Fruit fly (Drosophila melanogaster): ENCODE measurements around the gene ImpL2.
A peak's percentile ranks its signal among the peaks of the same experiment; 100 is the strongest.

ImpL2 gene

DNA sequence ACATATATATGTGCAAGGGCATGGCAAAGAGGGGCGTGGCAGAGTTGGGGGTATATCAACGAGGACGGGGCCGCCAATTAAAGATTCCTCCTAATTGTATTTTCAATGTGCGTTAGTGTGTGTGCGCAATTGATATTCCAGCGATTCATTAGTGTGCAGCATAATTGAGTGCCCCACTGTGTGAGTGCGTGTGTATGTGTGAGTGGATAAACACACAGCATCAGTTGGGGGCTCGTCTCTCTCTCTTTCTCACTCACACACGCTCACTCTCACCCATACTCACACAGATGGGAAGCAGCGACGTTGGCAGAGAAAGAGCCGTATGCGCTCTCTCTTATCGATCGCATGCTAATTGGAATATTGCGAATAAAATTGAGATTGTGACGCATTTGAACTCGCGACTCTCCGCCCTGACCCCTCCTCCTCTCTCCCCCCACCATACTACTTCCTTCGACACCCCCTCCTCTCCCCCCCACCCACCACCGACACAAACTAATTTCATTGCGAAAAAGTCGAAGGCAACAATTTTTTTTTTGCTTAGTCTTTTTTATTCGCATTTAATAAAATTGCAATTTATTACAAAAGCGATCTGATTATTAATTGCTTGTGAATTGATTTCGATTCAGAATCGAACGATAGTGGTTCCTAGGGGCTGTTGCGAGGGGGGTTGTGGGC lies 2.2 kb downstream of the ImpL2 start:
- TF ChIP-seq CG4496 (GFP tag; IDR thresholded peaks at IDR 0.05) (no peak), CG34367 (tag; optimal IDR thresholded peaks at IDR 0.05) (no peak), CG9948 (tag; optimal IDR thresholded peaks at IDR 0.05) (no peak), gl (tag; optimal IDR thresholded peaks at IDR 0.05) (no peak), CG17806 (tag; optimal IDR thresholded peaks at IDR 0.05) (no peak), CG32121 (GFP tag; IDR thresholded peaks at IDR 0.05) (no peak), Snoo (tag; optimal IDR thresholded peaks at IDR 0.05) (no peak), fd96Ca (GFP tag; IDR thresholded peaks at IDR 0.05) (no peak), CG10348 (GFP tag; IDR thresholded peaks at IDR 0.05) (no peak), Pif1A (GFP tag; optimal IDR thresholded peaks at IDR 0.05) (no peak), CG13204 (GFP tag; optimal IDR thresholded peaks at IDR 0.05) (no peak), rn (GFP tag; IDR thresholded peaks at IDR 0.05) (no peak)

- no peak for TF ChIP-seq CG9948 (tag; optimal IDR thresholded peaks at IDR 0.05)
- TF ChIP-seq CG14655 (GFP tag; optimal IDR thresholded peaks at IDR 0.05), result peak; percentile 5
- TF ChIP-seq fd96Ca (GFP tag; IDR thresholded peaks at IDR 0.05), result no peak
Observed at dm6 chr3L:4232724-4233367, 3.1 kb downstream of the ImpL2 start.

DNA sequence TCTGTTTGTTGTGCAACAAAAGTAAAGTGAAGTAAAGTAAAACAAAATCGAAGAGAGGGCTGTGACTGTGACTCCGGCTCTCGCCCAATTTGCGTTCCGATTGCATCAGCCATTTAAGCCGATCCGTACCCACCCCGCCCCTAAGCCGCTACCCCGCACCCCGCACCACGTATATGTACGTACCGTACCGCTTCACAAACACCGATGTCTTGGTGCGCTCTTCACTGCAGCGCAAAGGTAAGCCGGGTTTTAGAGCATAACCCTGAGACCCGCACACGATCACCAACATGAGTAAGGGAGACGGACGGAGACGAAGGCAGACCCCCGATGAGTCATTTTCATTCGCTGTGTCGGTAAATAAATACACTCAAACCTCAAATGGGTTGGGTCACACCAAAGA lies 3.7 kb downstream of the ImpL2 start:
- TF ChIP-seq CG13204 (GFP tag; optimal IDR thresholded peaks at IDR 0.05) (no peak), Ets98B (GFP tag; IDR thresholded peaks at IDR 0.05) (no peak), CG8301 (tag; optimal IDR thresholded peaks at IDR 0.05) (no peak), CG14655 (GFP tag; optimal IDR thresholded peaks at IDR 0.05) (no peak), fd96Ca (GFP tag; IDR thresholded peaks at IDR 0.05) (no peak), CG32121 (GFP tag; IDR thresholded peaks at IDR 0.05) (no peak)

dm6 chr3L:4231401-4232014 lies 4.4 kb downstream of the ImpL2 start:
- peak; percentile 29 for TF ChIP-seq EcR (GFP tag; optimal IDR thresholded peaks at IDR 0.05)
- no peak for TF ChIP-seq D1 (tag; optimal IDR thresholded peaks at IDR 0.05)
- TF ChIP-seq CG34367 (tag; optimal IDR thresholded peaks at IDR 0.05), result no peak
- TF ChIP-seq CG8159 (tag; optimal IDR thresholded peaks at IDR 0.05), result no peak

dm6 chr3L:4230357-4230901 lies 5.5 kb downstream of the ImpL2 start:
- TF ChIP-seq fd96Ca (GFP tag; IDR thresholded peaks at IDR 0.05) (peak; percentile 89), EcR (GFP tag; optimal IDR thresholded peaks at IDR 0.05) (peak; percentile 19), Pif1A (GFP tag; optimal IDR thresholded peaks at IDR 0.05) (peak; percentile 95), gl (tag; optimal IDR thresholded peaks at IDR 0.05) (peak; percentile 85), CG4496 (GFP tag; IDR thresholded peaks at IDR 0.05) (peak; percentile 88), CG8301 (tag; optimal IDR thresholded peaks at IDR 0.05) (peak; percentile 95), CG32121 (GFP tag; IDR thresholded peaks at IDR 0.05) (peak; percentile 92), CG10348 (GFP tag; IDR thresholded peaks at IDR 0.05) (peak; percentile 70), Ets98B (GFP tag; IDR thresholded peaks at IDR 0.05) (peak; percentile 79), CG9948 (tag; optimal IDR thresholded peaks at IDR 0.05) (peak; percentile 94), CG8159 (tag; optimal IDR thresholded peaks at IDR 0.05) (peak; percentile 96), Snoo (tag; optimal IDR thresholded peaks at IDR 0.05) (peak; percentile 41), CG17806 (tag; optimal IDR thresholded peaks at IDR 0.05) (peak; percentile 92), rn (GFP tag; IDR thresholded peaks at IDR 0.05) (peak; percentile 42; the same call in 1 of the 2 replicates), CG15710 (tag; optimal IDR thresholded peaks at IDR 0.05) (peak; percentile 94), CG34367 (tag; optimal IDR thresholded peaks at IDR 0.05) (peak; percentile 91), Pif1B (GFP tag; optimal IDR thresholded peaks at IDR 0.05) (peak; percentile 89), CG13204 (GFP tag; optimal IDR thresholded peaks at IDR 0.05) (peak; percentile 74), D1 (tag; optimal IDR thresholded peaks at IDR 0.05) (peak; percentile 88), CG14655 (GFP tag; optimal IDR thresholded peaks at IDR 0.05) (peak; percentile 95), CG12605 (GFP tag; IDR thresholded peaks at IDR 0.05) (peak; percentile 82)

DNA sequence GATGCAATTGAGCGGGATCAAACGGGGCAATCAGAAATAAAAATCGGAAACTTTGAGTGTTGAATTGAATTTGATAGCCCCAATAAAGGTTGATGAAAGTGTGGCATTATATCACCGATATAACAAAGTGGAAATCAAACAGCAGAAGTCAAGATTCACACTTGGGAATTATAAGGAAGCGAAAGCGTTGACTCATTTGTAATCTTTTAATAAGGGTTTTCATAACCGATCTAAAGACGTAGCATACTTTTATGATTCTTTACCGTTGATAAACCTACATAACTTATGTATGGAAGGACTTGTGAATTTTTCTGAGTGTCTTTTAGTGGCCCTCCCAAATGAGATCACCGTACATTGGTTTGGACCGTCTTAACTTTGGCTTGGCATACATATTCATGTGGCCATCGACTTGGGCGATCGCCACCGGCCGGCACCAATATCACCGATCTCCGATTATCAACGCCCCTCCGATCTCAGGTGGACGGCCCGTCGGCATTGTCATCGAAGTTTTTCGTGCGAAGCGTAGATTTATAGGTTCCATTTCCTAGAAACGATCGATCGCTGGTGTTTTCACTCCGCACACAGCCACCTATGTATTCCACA lies 6.5 kb downstream of the ImpL2 start:
- TF ChIP-seq CG12605 (GFP tag; IDR thresholded peaks at IDR 0.05), result no peak
- TF ChIP-seq CG8159 (tag; optimal IDR thresholded peaks at IDR 0.05), result peak; percentile 27
- TF ChIP-seq D1 (tag; optimal IDR thresholded peaks at IDR 0.05), result no peak
- TF ChIP-seq CG9948 (tag; optimal IDR thresholded peaks at IDR 0.05), result peak; percentile 1
- peak; percentile 13 for TF ChIP-seq CG14655 (GFP tag; optimal IDR thresholded peaks at IDR 0.05)
- TF ChIP-seq CG15710 (tag; optimal IDR thresholded peaks at IDR 0.05), result peak; percentile 11
- peak; percentile 6 for TF ChIP-seq CG34367 (tag; optimal IDR thresholded peaks at IDR 0.05)

All from whole organism, pupa.